Worm (Caenorhabditis elegans) whole organism, early embryonic: ENCODE data around the gene exc-7.

ENCODE experiments used
- B0310.2 ChIP-seq: sonication (generic microtip); optimal IDR thresholded peaks from 2 replicates; lab custom pipeline; 2016; ENCODE audit warnings: mild to moderate bottlenecking, missing genetic modification characterization, missing compliant biosample characterization
- F13C5.2 ChIP-seq: sonication (generic microtip); optimal IDR thresholded peaks from 2 replicates; lab custom pipeline; 2017; ENCODE audit warnings: mild to moderate bottlenecking, missing genetic modification characterization, inconsistent platforms, missing compliant biosample characterization
- aly-1 ChIP-seq: sonication (generic microtip); optimal IDR thresholded peaks from 2 replicates; lab custom pipeline; 2016; ENCODE audit warnings: missing genetic modification characterization, missing compliant biosample characterization
- ama-1 ChIP-seq: fragments of 150-350 bp; optimal IDR thresholded peaks from 2 replicates; lab custom pipeline; 2014
- ceh-13 ChIP-seq: fragments of 200-800 bp; sonication (Bioruptor generic); optimal IDR thresholded peaks from 2 replicates; lab custom pipeline; 2018; ENCODE audit warnings: mild to moderate bottlenecking, missing genetic modification characterization, missing compliant biosample characterization
- ceh-36 ChIP-seq: sonication (generic microtip); optimal IDR thresholded peaks from 2 replicates; lab custom pipeline; 2016; ENCODE audit warnings: missing genetic modification characterization, inconsistent platforms, missing compliant biosample characterization
- ets-7 ChIP-seq: sonication (generic microtip); optimal IDR thresholded peaks from 2 replicates; lab custom pipeline; 2016; ENCODE audit warnings: missing genotype, missing genetic modification characterization, missing compliant biosample characterization
- flt-1 ChIP-seq: fragments of 200-800 bp; sonication (Bioruptor generic); IDR thresholded peaks from 2 replicates; pipeline ENCODE4 v1.3.6; 2022; ENCODE audit warnings: missing genetic modification characterization, missing compliant biosample characterization
- hmbx-1 ChIP-seq: sonication (generic microtip); optimal IDR thresholded peaks from 2 replicates; lab custom pipeline; 2016; ENCODE audit warnings: mild to moderate bottlenecking, missing genetic modification characterization, missing compliant biosample characterization
- hmg-4 ChIP-seq: fragments of 200-800 bp; sonication (Bioruptor generic); optimal IDR thresholded peaks from 2 replicates; lab custom pipeline; 2018; ENCODE audit warnings: mild to moderate bottlenecking, missing genetic modification characterization, missing compliant biosample characterization
- hnd-1 ChIP-seq: sonication (generic microtip); optimal IDR thresholded peaks from 2 replicates; lab custom pipeline; 2016; ENCODE audit warnings: missing genetic modification characterization, missing compliant biosample characterization
- pes-1 ChIP-seq: fragments of 200-800 bp; sonication (Bioruptor generic); IDR thresholded peaks from 2 replicates; pipeline ENCODE4 v1.3.6; 2022; ENCODE audit warnings: missing genetic modification reagents, missing genetic modification characterization, missing compliant biosample characterization
- scrt-1 ChIP-seq: fragments of 200-800 bp; sonication (Bioruptor generic); IDR thresholded peaks from 2 replicates; pipeline ENCODE4 v1.3.6; 2022; ENCODE audit warnings: missing genetic modification characterization, missing compliant biosample characterization
- sea-1 ChIP-seq: fragments of 200-800 bp; sonication (Bioruptor generic); conservative IDR thresholded peaks from 2 replicates; pipeline ENCODE4 v1.3.6; 2022; ENCODE audit warnings: missing genetic modification characterization, missing compliant biosample characterization
- tbx-11 ChIP-seq: fragments of 200-800 bp; sonication (Bioruptor generic); IDR thresholded peaks from 2 replicates; pipeline ENCODE4 v1.3.6; 2022; ENCODE audit warnings: missing genetic modification characterization, missing compliant biosample characterization
- tbx-37 ChIP-seq: fragments of 200-800 bp; sonication (Bioruptor generic); conservative IDR thresholded peaks from 2 replicates; pipeline ENCODE4 v1.3.6; 2022; ENCODE audit warnings: missing genetic modification reagents, missing genetic modification characterization, missing compliant biosample characterization
- tra-4 ChIP-seq: sonication (generic microtip); optimal IDR thresholded peaks from 2 replicates; lab custom pipeline; 2017; ENCODE audit warnings: missing genetic modification characterization, missing compliant biosample characterization

Gene exc-7

DNA sequence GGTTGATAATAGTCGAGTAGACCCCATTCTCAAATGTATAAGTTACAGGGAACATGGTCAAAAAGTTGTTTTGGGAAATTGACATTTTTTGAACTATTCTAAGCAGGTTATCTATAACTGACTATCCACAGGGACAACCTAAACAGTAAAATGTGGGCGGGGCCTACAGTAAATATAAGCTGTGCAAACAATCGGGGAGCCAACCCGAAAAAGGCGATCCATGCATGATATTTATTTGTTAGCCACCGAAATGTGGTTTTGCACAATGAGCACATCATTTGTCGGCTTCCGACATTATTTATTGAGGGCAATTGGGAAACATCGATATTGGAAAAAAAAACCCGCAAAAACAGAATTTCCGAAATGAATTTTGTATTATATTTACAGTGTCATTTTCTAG lies 39.0 kb downstream of the exc-7 start, which contains the start of gene hlh-6:
hlh-6 (minus strand) TSS at position 101 of the 400 bp plus-strand sequence.
- TF ChIP-seq hnd-1, result no peak
- TF ChIP-seq sea-1 (GFP tag; lab: Robert Waterston, UW), result no peak
- TF ChIP-seq tra-4 (tag; lab: Kevin White, UChicago), result no peak
- no peak for TF ChIP-seq ama-1 (lab: Kevin White, UChicago)
- no peak for TF ChIP-seq hmbx-1 (tag; lab: Kevin White, UChicago)
- no peak for TF ChIP-seq B0310.2 (tag; lab: Kevin White, UChicago)
- no peak for TF ChIP-seq flt-1 (GFP tag; lab: Robert Waterston, UW)
- TF ChIP-seq pes-1 (GFP tag; lab: Robert Waterston, UW), result no peak
- no peak for TF ChIP-seq scrt-1
- TF ChIP-seq ets-7 (tag; lab: Kevin White, UChicago), result no peak
- no peak for TF ChIP-seq F13C5.2 (tag; lab: Kevin White, UChicago)
- TF ChIP-seq hmg-4 (GFP tag; lab: Kevin White, UChicago), result no peak
- TF ChIP-seq tbx-37 (GFP tag; lab: Robert Waterston, UW), result no peak
- no peak for TF ChIP-seq tbx-11 (GFP tag; lab: Robert Waterston, UW)
- TF ChIP-seq aly-1, result no peak
- no peak for TF ChIP-seq ceh-36 (tag; lab: Kevin White, UChicago)
- TF ChIP-seq ceh-13, result no peak

DNA sequence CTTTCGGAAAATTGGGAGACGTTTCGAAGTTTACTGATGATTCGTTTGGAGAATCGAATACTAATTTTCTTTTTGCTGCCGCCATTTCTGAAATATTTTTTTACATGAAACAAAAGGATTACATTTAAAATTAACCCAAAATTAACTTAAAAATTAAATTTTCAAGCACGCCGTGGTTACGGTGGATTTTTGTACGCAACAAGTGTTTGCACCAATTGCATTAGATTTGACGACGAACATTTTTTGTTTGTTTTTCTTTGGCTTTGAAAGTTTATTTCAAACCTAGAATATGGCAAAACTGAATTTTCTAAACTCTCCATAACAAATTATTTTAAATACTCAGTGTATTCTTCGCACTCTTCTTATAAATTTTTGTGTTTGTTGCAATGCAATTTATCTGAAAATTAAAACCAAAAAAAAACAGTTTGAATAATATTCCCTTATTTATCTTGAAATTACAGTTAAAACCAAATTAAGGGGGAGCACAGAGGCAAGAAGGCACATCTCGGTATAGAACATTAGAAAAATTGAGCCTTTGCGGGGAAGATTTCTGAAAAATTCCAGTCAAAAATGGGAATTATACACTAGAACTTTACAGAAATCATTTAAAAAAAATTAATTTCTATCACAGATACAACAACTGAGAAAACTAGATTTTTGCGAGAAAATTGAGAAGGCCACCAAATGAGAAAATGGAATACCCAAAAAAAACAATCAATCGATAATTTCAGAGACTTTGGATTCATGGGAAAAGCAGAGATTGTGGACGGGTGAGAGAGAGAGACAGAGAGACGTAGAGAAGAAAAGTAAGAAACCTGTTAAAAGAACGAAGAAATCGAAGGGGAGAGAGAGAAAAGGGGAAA lies 41.5 kb downstream of the exc-7 start, which contains the start of gene hal-3:
hal-3 (minus strand) TSS at position 87 of the 863 bp plus-strand sequence.
- TF ChIP-seq hnd-1 (no peak), flt-1 (GFP tag; lab: Robert Waterston, UW) (no peak), pes-1 (GFP tag; lab: Robert Waterston, UW) (no peak), B0310.2 (tag; lab: Kevin White, UChicago) (no peak), aly-1 (no peak), sea-1 (GFP tag; lab: Robert Waterston, UW) (no peak), ceh-36 (tag; lab: Kevin White, UChicago) (no peak), tbx-11 (GFP tag; lab: Robert Waterston, UW) (no peak)

DNA sequence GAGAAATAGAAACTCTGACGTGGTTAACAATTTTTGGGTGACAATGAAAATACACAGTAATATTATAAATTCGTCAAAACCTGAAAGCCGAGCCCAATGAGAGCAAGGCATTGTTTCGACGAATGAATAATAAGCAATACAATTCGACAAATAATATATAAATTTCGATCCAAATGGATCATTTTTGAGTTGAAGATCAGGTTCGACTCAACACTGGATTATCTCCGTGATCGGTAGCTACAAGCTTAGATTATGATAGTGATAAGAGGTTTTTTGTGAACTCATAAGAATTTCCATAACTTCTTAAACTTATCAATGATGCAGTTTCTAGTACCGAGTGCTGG lies 42.1 kb downstream of the exc-7 start:
- TF ChIP-seq hmg-4 (GFP tag; lab: Kevin White, UChicago), result no peak
- TF ChIP-seq ets-7 (tag; lab: Kevin White, UChicago), result no peak
- TF ChIP-seq tbx-11 (GFP tag; lab: Robert Waterston, UW), result no peak
- TF ChIP-seq hnd-1, result no peak
- no peak for TF ChIP-seq scrt-1
- TF ChIP-seq ceh-13, result no peak

DNA sequence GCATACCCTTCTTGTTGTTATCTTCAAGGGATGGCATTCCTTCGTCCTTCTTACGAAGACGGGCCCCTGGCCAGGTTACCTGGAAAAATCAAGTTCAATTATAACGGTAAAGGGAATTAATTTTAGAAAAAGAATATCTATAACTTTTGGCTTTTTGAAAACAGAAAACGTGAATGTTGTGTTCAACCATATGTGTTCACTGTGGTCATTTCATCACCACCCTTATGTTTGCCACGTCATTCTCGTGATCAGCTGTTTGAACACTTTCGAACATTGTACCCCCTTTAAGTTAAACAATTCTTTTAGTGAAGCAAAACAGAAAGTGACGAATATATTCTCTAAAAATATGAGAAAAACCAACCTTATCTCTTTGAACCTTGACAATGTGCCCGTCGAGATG lies 43.0 kb downstream of the exc-7 start:
- TF ChIP-seq hmg-4 (GFP tag; lab: Kevin White, UChicago) (no peak), hmbx-1 (tag; lab: Kevin White, UChicago) (no peak), aly-1 (no peak), F13C5.2 (tag; lab: Kevin White, UChicago) (no peak), sea-1 (GFP tag; lab: Robert Waterston, UW) (no peak), hnd-1 (no peak), tbx-11 (GFP tag; lab: Robert Waterston, UW) (no peak)

DNA sequence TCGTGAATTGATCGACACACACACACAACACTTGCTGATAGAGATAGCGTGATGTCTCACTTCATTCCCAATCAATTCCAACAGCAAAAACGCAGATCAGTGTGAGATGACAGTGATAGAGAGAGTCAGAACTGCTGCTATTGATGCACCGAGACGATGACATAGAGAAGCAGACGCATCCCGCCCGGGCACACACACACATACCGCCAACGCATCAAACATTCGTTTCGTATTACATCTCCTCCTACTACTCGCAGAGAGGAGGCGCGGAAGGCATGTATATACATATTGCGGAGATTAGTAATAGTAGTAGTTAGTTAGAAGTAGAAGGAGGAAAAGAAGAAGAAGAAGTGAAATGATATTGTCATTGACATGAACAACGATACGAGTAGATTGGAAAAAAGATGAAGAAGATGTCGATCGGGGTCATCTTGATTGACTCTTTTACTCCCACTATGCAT lies 43.7 kb downstream of the exc-7 start:
- no peak for TF ChIP-seq flt-1 (GFP tag; lab: Robert Waterston, UW)
- TF ChIP-seq tbx-11 (GFP tag; lab: Robert Waterston, UW), result no peak
- no peak for TF ChIP-seq hmg-4 (GFP tag; lab: Kevin White, UChicago)
- TF ChIP-seq ets-7 (tag; lab: Kevin White, UChicago), result no peak
- no peak for TF ChIP-seq pes-1 (GFP tag; lab: Robert Waterston, UW)
- TF ChIP-seq hnd-1, result no peak
- TF ChIP-seq B0310.2 (tag; lab: Kevin White, UChicago), result no peak
- TF ChIP-seq scrt-1, result no peak
- TF ChIP-seq tbx-37 (GFP tag; lab: Robert Waterston, UW), result no peak
- no peak for TF ChIP-seq sea-1 (GFP tag; lab: Robert Waterston, UW)
- no peak for TF ChIP-seq hmbx-1 (tag; lab: Kevin White, UChicago)
- TF ChIP-seq ama-1 (lab: Kevin White, UChicago), result no peak
- no peak for TF ChIP-seq ceh-13
- no peak for TF ChIP-seq F13C5.2 (tag; lab: Kevin White, UChicago)
- no peak for TF ChIP-seq ceh-36 (tag; lab: Kevin White, UChicago)
- TF ChIP-seq tra-4 (tag; lab: Kevin White, UChicago), result no peak
- TF ChIP-seq aly-1, result no peak

DNA sequence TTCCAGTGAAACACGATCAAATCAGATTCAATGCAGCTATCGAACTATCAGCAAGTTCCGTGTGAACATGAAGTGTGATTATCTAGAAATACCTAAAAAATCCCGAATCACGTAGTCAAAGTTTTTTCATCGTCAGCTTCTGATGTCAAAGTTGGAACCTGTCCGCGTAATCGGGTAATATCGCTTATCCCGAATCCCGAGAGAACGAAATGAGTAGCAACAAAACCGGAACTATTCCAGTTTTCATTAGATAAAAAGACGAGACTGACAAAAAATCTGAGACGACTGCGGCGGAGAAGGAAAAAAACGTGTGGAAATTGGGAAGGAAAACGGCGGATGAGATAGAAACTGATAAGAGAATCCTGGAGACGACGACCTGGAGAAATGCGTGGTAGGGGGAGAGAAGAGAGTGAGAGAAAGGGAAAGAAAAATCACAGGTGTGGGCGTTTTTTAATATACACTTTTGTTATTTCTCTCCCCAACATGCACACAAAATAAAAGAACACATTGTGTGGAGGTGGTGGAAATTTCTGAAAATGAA lies 44.3 kb downstream of the exc-7 start:
- TF ChIP-seq hmg-4 (GFP tag; lab: Kevin White, UChicago) (peak; percentile 11), ama-1 (lab: Kevin White, UChicago) (no peak)

DNA sequence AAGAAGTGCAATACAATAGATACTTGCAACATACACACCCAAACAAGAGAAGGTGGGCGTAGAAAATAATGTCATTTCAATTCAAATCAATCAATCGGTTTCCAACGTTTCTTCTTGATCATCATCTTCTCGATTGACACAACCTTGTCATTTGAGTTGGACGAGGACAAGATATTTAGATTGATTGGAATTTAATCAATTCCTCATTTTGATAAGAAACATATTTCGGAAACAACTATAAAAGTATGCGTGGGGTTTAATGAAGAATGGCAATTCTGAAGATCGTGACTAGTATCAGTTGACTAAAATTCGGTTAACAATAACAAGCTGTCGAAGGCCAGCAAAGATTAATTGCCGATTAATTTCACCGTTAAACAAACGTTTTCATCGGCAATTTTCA lies 44.8 kb downstream of the exc-7 start:
- no peak for TF ChIP-seq B0310.2 (tag; lab: Kevin White, UChicago)
- no peak for TF ChIP-seq ceh-36 (tag; lab: Kevin White, UChicago)
- TF ChIP-seq hmg-4 (GFP tag; lab: Kevin White, UChicago), result no peak
- TF ChIP-seq scrt-1, result no peak
- no peak for TF ChIP-seq ceh-13
- no peak for TF ChIP-seq sea-1 (GFP tag; lab: Robert Waterston, UW)
- no peak for TF ChIP-seq F13C5.2 (tag; lab: Kevin White, UChicago)
- no peak for TF ChIP-seq hmbx-1 (tag; lab: Kevin White, UChicago)
- no peak for TF ChIP-seq ama-1 (lab: Kevin White, UChicago)
- TF ChIP-seq flt-1 (GFP tag; lab: Robert Waterston, UW), result no peak
- TF ChIP-seq ets-7 (tag; lab: Kevin White, UChicago), result no peak
- TF ChIP-seq tbx-11 (GFP tag; lab: Robert Waterston, UW), result no peak
